Fruit fly (Drosophila melanogaster) whole organism: ENCODE data around the gene CG6674.

Source experiments
- EcR ChIP-seq, 2 experiments: fragments of >200 bp; optimal IDR thresholded peaks; 2 replicates each; lab custom pipeline; 2017; ENCODE audit warnings: missing biosample characterization in 2 of 2, missing genetic modification characterization in 2 of 2, missing genetic modification reagents in 2 of 2
- psq ChIP-seq: fragments of >200 bp; optimal IDR thresholded peaks from 2 replicates; lab custom pipeline; 2017
- usp ChIP-seq: fragments of >200 bp; optimal IDR thresholded peaks from 2 replicates; lab custom pipeline; 2017; ENCODE audit warnings: missing biosample characterization, missing genetic modification characterization, mixed read lengths

dm6 chr3L:9968267-9968721 lies 3.6 kb downstream of the CG6674 start, which contains the start of the genes CG6685 and Dronc:
- TF ChIP-seq psq (lab: Kevin White, UChicago) (no peak), EcR (GFP tag; optimal IDR thresholded peaks at IDR 0.05; lab: Kevin White, UChicago) (no peak), usp (GFP tag; lab: Kevin White, UChicago) (no peak)
